Worm (Caenorhabditis elegans) whole organism, midembryonic: ENCODE measurements around the gene sax-1.

Source experiments
- T22C8.4 ChIP-seq: fragments of 200-800 bp; sonication (Bioruptor generic); IDR thresholded peaks from 2 replicates; pipeline ENCODE4 v1.3.6; 2022; ENCODE audit warnings: missing genetic modification characterization, missing compliant biosample characterization
- cog-1 ChIP-seq: sonication (generic microtip); optimal IDR thresholded peaks from 2 replicates; lab custom pipeline; 2016; ENCODE audit warnings: missing genetic modification characterization, missing compliant biosample characterization
- flt-1 ChIP-seq: fragments of 200-800 bp; sonication (Bioruptor generic); IDR thresholded peaks from 2 replicates; pipeline ENCODE4 v1.3.6; 2022; ENCODE audit warnings: missing genetic modification characterization, missing compliant biosample characterization
- klf-2 ChIP-seq: fragments of 200-800 bp; sonication (Bioruptor generic); conservative IDR thresholded peaks from 2 replicates; pipeline ENCODE4 v1.3.6; 2022; ENCODE audit warnings: missing genetic modification reagents, missing genetic modification characterization, missing compliant biosample characterization
- med-1 ChIP-seq: sonication (generic microtip); optimal IDR thresholded peaks from 2 replicates; lab custom pipeline; 2017; ENCODE audit warnings: missing genetic modification characterization, mild to moderate bottlenecking, missing compliant biosample characterization, antibody characterized with exemption, missing genetic modification reagents; ENCODE audit not compliant: insufficient read depth
- ref-1 ChIP-seq: fragments of 200-800 bp; sonication (Bioruptor generic); conservative IDR thresholded peaks from 2 replicates; pipeline ENCODE4 v1.3.6; 2022; ENCODE audit warnings: missing genetic modification reagents, missing genetic modification characterization, missing compliant biosample characterization
- tab-1 ChIP-seq: fragments of 200-800 bp; sonication (Bioruptor generic); IDR thresholded peaks from 2 replicates; pipeline ENCODE4 v1.3.6; 2022; ENCODE audit warnings: missing genetic modification characterization, missing compliant biosample characterization
- ztf-23 ChIP-seq: fragments of 200-800 bp; sonication (Bioruptor generic); IDR thresholded peaks from 2 replicates; pipeline ENCODE4 v1.3.6; 2022; ENCODE audit warnings: missing genetic modification reagents, missing genetic modification characterization, missing compliant biosample characterization
- ztf-29 ChIP-seq: fragments of 200-800 bp; sonication (Bioruptor generic); IDR thresholded peaks from 2 replicates; pipeline ENCODE4 v1.3.6; 2022; ENCODE audit warnings: missing genetic modification reagents, missing genetic modification characterization, missing compliant biosample characterization

The sax-1 gene

ce11 chrX:3596967-3597366 is 53.0 kb downstream of the sax-1 start:
- TF ChIP-seq ref-1 (GFP tag; lab: Robert Waterston, UW), result no peak
- TF ChIP-seq med-1 (GFP tag; lab: Kevin White, UChicago), result no peak
- TF ChIP-seq klf-2 (GFP tag; lab: Robert Waterston, UW), result no peak
- no peak for TF ChIP-seq T22C8.4 (GFP tag; lab: Robert Waterston, UW)
- TF ChIP-seq ztf-23 (GFP tag; lab: Robert Waterston, UW), result no peak
- TF ChIP-seq tab-1 (GFP tag; lab: Robert Waterston, UW), result no peak
- TF ChIP-seq ztf-29 (GFP tag; lab: Robert Waterston, UW), result no peak
- TF ChIP-seq flt-1 (GFP tag; lab: Robert Waterston, UW), result no peak
- no peak for TF ChIP-seq cog-1 (tag; lab: Kevin White, UChicago)
